Fruit fly (Drosophila melanogaster): ENCODE measurements around the gene dac.

DNA sequence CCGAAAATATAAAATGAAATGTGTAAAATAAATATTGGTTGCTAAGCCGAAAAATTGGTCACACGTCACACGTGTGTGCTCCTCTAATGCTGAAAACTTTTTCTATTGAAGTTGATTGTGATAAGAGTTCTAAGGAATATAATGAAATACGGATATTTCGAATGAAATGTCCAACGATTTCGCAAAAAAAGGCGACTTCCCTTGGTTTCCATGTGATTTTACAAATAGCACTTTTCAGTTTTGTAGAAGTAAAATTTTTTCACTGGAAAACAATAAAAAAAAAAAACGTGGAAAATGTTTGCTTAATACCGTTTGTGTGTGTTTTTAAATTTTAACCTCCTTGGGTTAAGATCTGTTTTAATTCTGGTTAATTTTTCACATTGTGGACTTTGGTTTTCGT lies 40.8 kb upstream of the dac start:
- no peak for TF ChIP-seq Hr96 (GFP tag; optimal IDR thresholded peaks at IDR 0.05)
- no peak for TF ChIP-seq kay (GFP tag; ENCODE audit: borderline replicate concordance)
- TF ChIP-seq toe (GFP tag; optimal IDR thresholded peaks at IDR 0.05): no peak
- TF ChIP-seq CG5204 (GFP tag; optimal IDR thresholded peaks at IDR 0.05): no peak
- TF ChIP-seq tj (GFP tag; optimal IDR thresholded peaks at IDR 0.05): no peak
- TF ChIP-seq CG12768 (GFP tag; optimal IDR thresholded peaks at IDR 0.05): no peak
- no peak for TF ChIP-seq CG33017 (tag; optimal IDR thresholded peaks at IDR 0.05)
- TF ChIP-seq bab1 (GFP tag; optimal IDR thresholded peaks at IDR 0.05): no peak
- no peak for TF ChIP-seq Clk (GFP tag; optimal IDR thresholded peaks at IDR 0.05)
- TF ChIP-seq Mnt (GFP tag; optimal IDR thresholded peaks at IDR 0.05): no peak
- TF ChIP-seq CG1620 (GFP tag; optimal IDR thresholded peaks at IDR 0.05): no peak
- TF ChIP-seq Crg-1 (GFP tag; optimal IDR thresholded peaks at IDR 0.05): no peak
- no peak for TF ChIP-seq cnc (optimal IDR thresholded peaks at IDR 0.05)
- no peak for TF ChIP-seq ovo (GFP tag; optimal IDR thresholded peaks at IDR 0.05)
